Fruit fly (Drosophila melanogaster) whole organism, embryonic: Measurements from ENCODE around the gene slam.

Experiments
- CG10979 ChIP-seq: fragments of 200-800 bp; sonication (Bioruptor generic); optimal IDR thresholded peaks from 2 replicates; lab custom pipeline; 2018; ENCODE audit warnings: missing biosample characterization, mild to moderate bottlenecking, missing genetic modification characterization, moderate library complexity
- CG11456 ChIP-seq: fragments of 200-800 bp; sonication (Bioruptor generic); IDR thresholded peaks from 3 replicates; pipeline ENCODE4 v1.3.6; 2022; ENCODE audit warnings: missing biosample characterization, missing genetic modification characterization
- CG11723 ChIP-seq: fragments of 200-800 bp; sonication (Bioruptor generic); optimal IDR thresholded peaks from 2 replicates; lab custom pipeline; 2017; ENCODE audit warnings: missing biosample characterization, mild to moderate bottlenecking, missing genetic modification characterization
- CG12155 ChIP-seq: fragments of 200-800 bp; sonication (Bioruptor generic); optimal IDR thresholded peaks from 3 replicates; lab custom pipeline; 2016; ENCODE audit warnings: missing biosample characterization, missing genetic modification characterization
- CG15479 ChIP-seq: fragments of 200-800 bp; sonication (Bioruptor generic); optimal IDR thresholded peaks from 3 replicates; lab custom pipeline; 2019; ENCODE audit warnings: missing biosample characterization, mild to moderate bottlenecking, missing genetic modification characterization, moderate library complexity
- CG15696 ChIP-seq: fragments of 200-800 bp; sonication (Bioruptor generic); optimal IDR thresholded peaks from 2 replicates; lab custom pipeline; 2019; ENCODE audit warnings: missing biosample characterization, mild to moderate bottlenecking, missing genetic modification characterization, moderate library complexity
- CG17568 ChIP-seq: fragments of 200-800 bp; sonication (Bioruptor generic); optimal IDR thresholded peaks from 2 replicates; lab custom pipeline; 2018; ENCODE audit warnings: missing biosample characterization, mild to moderate bottlenecking, missing genetic modification characterization, moderate library complexity
- CG2199 ChIP-seq: fragments of 200-800 bp; sonication (Bioruptor generic); IDR thresholded peaks from 3 replicates; pipeline ENCODE4 v1.3.6; 2022; ENCODE audit warnings: missing biosample characterization, missing genetic modification characterization
- CG3065 ChIP-seq: fragments of 200-800 bp; sonication (Bioruptor generic); optimal IDR thresholded peaks from 2 replicates; lab custom pipeline; 2016; ENCODE audit warnings: missing biosample characterization, missing genetic modification characterization
- CG32532 ChIP-seq: fragments of 200-800 bp; sonication (Bioruptor generic); IDR thresholded peaks from 2 replicates; pipeline ENCODE4 v1.3.6; 2022; ENCODE audit warnings: missing biosample characterization, missing genetic modification characterization
- CG4707 ChIP-seq: fragments of 200-800 bp; sonication (Bioruptor generic); optimal IDR thresholded peaks from 2 replicates; lab custom pipeline; 2018; ENCODE audit warnings: missing biosample characterization, mild to moderate bottlenecking, missing genetic modification characterization, moderate library complexity
- CG5180 ChIP-seq: fragments of 200-800 bp; sonication (Bioruptor generic); optimal IDR thresholded peaks from 3 replicates; lab custom pipeline; 2017; ENCODE audit warnings: missing biosample characterization, missing genetic modification characterization, mild to moderate bottlenecking, moderate library complexity, missing genetic modification reagents
- CG5245 ChIP-seq: fragments of 200-800 bp; sonication (Bioruptor generic); optimal IDR thresholded peaks from 3 replicates; lab custom pipeline; 2016; ENCODE audit warnings: missing biosample characterization, missing genetic modification characterization
- CG5953 ChIP-seq: fragments of 200-800 bp; sonication (Bioruptor generic); IDR thresholded peaks from 2 replicates; pipeline ENCODE4 v1.3.6; 2022; ENCODE audit warnings: missing biosample characterization, missing genetic modification characterization
- CG6765 ChIP-seq: fragments of 200-800 bp; sonication (Bioruptor generic); optimal IDR thresholded peaks from 3 replicates; lab custom pipeline; 2017; ENCODE audit warnings: missing biosample characterization, mild to moderate bottlenecking, missing genetic modification characterization
- CG8388 ChIP-seq: fragments of 200-800 bp; sonication (Bioruptor generic); optimal IDR thresholded peaks from 2 replicates; lab custom pipeline; 2019; ENCODE audit warnings: missing biosample characterization, mild to moderate bottlenecking, missing genetic modification characterization, moderate library complexity
- CG9932 ChIP-seq: fragments of 200-800 bp; sonication (Bioruptor generic); IDR thresholded peaks from 2 replicates; pipeline ENCODE4 v1.3.6; 2022; ENCODE audit warnings: missing biosample characterization, missing genetic modification characterization
- D ChIP-seq, 2 experiments: fragments of 200-800 bp in 1 of 2; fragments of >200 bp in 1 of 2; sonication (Bioruptor generic) in 1 of 2; optimal IDR thresholded peaks; 2 replicates in 1 of 2; 3 replicates in 1 of 2; lab custom pipeline; 2017; ENCODE audit warnings: mild to moderate bottlenecking in 1 of 2, missing biosample characterization in 1 of 2, missing genetic modification characterization in 1 of 2, missing genetic modification reagents in 1 of 2
- Doc3 ChIP-seq: fragments of 200-800 bp; sonication (Bioruptor generic); IDR thresholded peaks from 3 replicates; pipeline ENCODE4 v1.3.6; 2022; ENCODE audit warnings: missing biosample characterization, missing genetic modification characterization; ENCODE audit not compliant: partially characterized antibody
- Gug ChIP-seq: fragments of 200-800 bp; sonication (Bioruptor generic); IDR thresholded peaks from 4 replicates; pipeline ENCODE4 v1.3.6; 2022; ENCODE audit warnings: missing biosample characterization, missing genetic modification characterization
- H2.0 ChIP-seq: fragments of 200-800 bp; sonication (Bioruptor generic); IDR thresholded peaks from 2 replicates; pipeline ENCODE4 v1.3.6; 2022; ENCODE audit warnings: missing biosample characterization, missing genetic modification characterization
- Hey ChIP-seq: fragments of 200-800 bp; sonication (Bioruptor generic); optimal IDR thresholded peaks from 3 replicates; lab custom pipeline; 2018; ENCODE audit warnings: missing biosample characterization, mild to moderate bottlenecking, missing genetic modification characterization
- Hmx ChIP-seq: fragments of 200-800 bp; sonication (Bioruptor generic); optimal IDR thresholded peaks from 2 replicates; lab custom pipeline; 2016; ENCODE audit warnings: missing biosample characterization, missing genetic modification characterization
- Meics ChIP-seq: fragments of 200-800 bp; sonication (Bioruptor generic); optimal IDR thresholded peaks from 2 replicates; lab custom pipeline; 2017; ENCODE audit warnings: missing biosample characterization, mild to moderate bottlenecking, missing genetic modification characterization
- Myb ChIP-seq: fragments of 200-800 bp; sonication (Bioruptor generic); optimal IDR thresholded peaks from 2 replicates; lab custom pipeline; 2016; ENCODE audit warnings: missing biosample characterization, missing genetic modification characterization
- Side ChIP-seq: fragments of 200-800 bp; sonication (Bioruptor generic); optimal IDR thresholded peaks from 2 replicates; lab custom pipeline; 2016; ENCODE audit warnings: missing biosample characterization, missing genetic modification characterization
- ci ChIP-seq: fragments of 200-800 bp; sonication (Bioruptor generic); IDR thresholded peaks from 3 replicates; pipeline ENCODE4 v1.3.6; 2022; ENCODE audit warnings: missing biosample characterization, missing genetic modification characterization
- crc ChIP-seq: fragments of 200-800 bp; sonication (Bioruptor generic); optimal IDR thresholded peaks from 2 replicates; lab custom pipeline; 2016; ENCODE audit warnings: missing biosample characterization, missing genetic modification characterization
- dm ChIP-seq: fragments of 200-800 bp; sonication (Bioruptor generic); optimal IDR thresholded peaks from 3 replicates; lab custom pipeline; 2016; ENCODE audit warnings: missing biosample characterization, missing genetic modification characterization
- dmrt11E ChIP-seq: fragments of 200-800 bp; sonication (Bioruptor generic); optimal IDR thresholded peaks from 3 replicates; lab custom pipeline; 2018; ENCODE audit warnings: missing biosample characterization, mild to moderate bottlenecking, missing genetic modification characterization, moderate library complexity
- dysf ChIP-seq: fragments of 200-800 bp; sonication (Bioruptor generic); IDR thresholded peaks from 3 replicates; pipeline ENCODE4 v1.3.6; 2022; ENCODE audit warnings: missing biosample characterization, missing genetic modification characterization
- h ChIP-seq: fragments of >200 bp; optimal IDR thresholded peaks from 2 replicates; lab custom pipeline; 2017
- ind ChIP-seq: fragments of 200-800 bp; sonication (Bioruptor generic); optimal IDR thresholded peaks from 3 replicates; lab custom pipeline; 2016; ENCODE audit warnings: missing biosample characterization, missing genetic modification characterization
- kay ChIP-seq: fragments of 200-800 bp; sonication (Bioruptor generic); optimal IDR thresholded peaks from 2 replicates; lab custom pipeline; 2016; ENCODE audit warnings: missing biosample characterization, missing genetic modification characterization
- lab ChIP-seq: fragments of 200-800 bp; sonication (Bioruptor generic); optimal IDR thresholded peaks from 3 replicates; lab custom pipeline; 2017; ENCODE audit warnings: missing biosample characterization, missing genetic modification characterization, mild to moderate bottlenecking, moderate library complexity, missing genetic modification reagents
- lmd ChIP-seq: fragments of 200-800 bp; sonication (Bioruptor generic); IDR thresholded peaks from 2 replicates; pipeline ENCODE4 v1.3.6; 2022; ENCODE audit warnings: missing biosample characterization, missing genetic modification characterization
- run ChIP-seq: fragments of 200-800 bp; sonication (Bioruptor generic); optimal IDR thresholded peaks from 3 replicates; lab custom pipeline; 2018; ENCODE audit warnings: missing biosample characterization, mild to moderate bottlenecking, missing genetic modification characterization
- sob ChIP-seq: fragments of 200-800 bp; sonication (Bioruptor generic); IDR thresholded peaks from 2 replicates; pipeline ENCODE4 v1.3.6; 2022; ENCODE audit warnings: missing biosample characterization, missing genetic modification characterization
- ttk ChIP-seq: fragments of 200-800 bp; sonication (Bioruptor generic); IDR thresholded peaks from 2 replicates; pipeline ENCODE4 v2.1.2; 2022; ENCODE audit warnings: missing biosample characterization, missing genetic modification characterization
- zfh1 ChIP-seq: fragments of 200-800 bp; sonication (Bioruptor generic); IDR thresholded peaks from 3 replicates; pipeline ENCODE4 v1.3.6; 2022; ENCODE audit warnings: missing biosample characterization, missing genetic modification characterization

The slam gene

dm6 chr2L:6379197-6379596 lies 7.0 kb downstream of the slam start (continued):
- TF ChIP-seq CG11723 (GFP tag; lab: Kevin White, UChicago) (no peak), lab (GFP tag; lab: Kevin White, UChicago) (peak; percentile 23), ci (GFP tag; lab: Robert Waterston, UW) (0 out of 3 replicates have a peak, but pooled peaks have one; percentile 27), CG5953 (GFP tag; lab: Robert Waterston, UW) (no peak), lmd (peak; percentile 33; the same call in 1 of the 2 replicates), sob (GFP tag; lab: Robert Waterston, UW) (0 out of 2 replicates have a peak, but pooled peaks have one; percentile 24), CG15696 (tag; lab: Kevin White, UChicago) (no peak), Side (no peak), CG5180 (GFP tag; lab: Kevin White, UChicago) (no peak), CG5245 (GFP tag; lab: Kevin White, UChicago) (no peak)

- no peak for TF ChIP-seq CG3065 (GFP tag; lab: Kevin White, UChicago)
- no peak for TF ChIP-seq Side
- no peak for TF ChIP-seq h (lab: Kevin White, UChicago)
- TF ChIP-seq dmrt11E (tag; lab: Kevin White, UChicago): no peak
- no peak for TF ChIP-seq Hmx (GFP tag; lab: Kevin White, UChicago)
- TF ChIP-seq H2.0 (GFP tag; lab: Robert Waterston, UW): no peak
- no peak for TF ChIP-seq CG2199
- TF ChIP-seq crc (GFP tag; lab: Kevin White, UChicago): no peak
- no peak for TF ChIP-seq Meics (GFP tag; lab: Kevin White, UChicago)
- no peak for TF ChIP-seq ttk
- no peak for TF ChIP-seq CG4707 (GFP tag; lab: Kevin White, UChicago)
- TF ChIP-seq CG11456 (GFP tag; lab: Robert Waterston, UW): no peak
- TF ChIP-seq ind (GFP tag; lab: Kevin White, UChicago): no peak
- TF ChIP-seq run (tag; lab: Kevin White, UChicago): no peak
- no peak for TF ChIP-seq CG6765 (GFP tag; lab: Kevin White, UChicago)
- no peak for TF ChIP-seq CG32532 (GFP tag; lab: Robert Waterston, UW)
- TF ChIP-seq CG15479 (GFP tag; lab: Kevin White, UChicago): no peak
Observed at dm6 chr2L:6380966-6381365, 8.8 kb downstream of the slam start, which contains the start of gene Nepl5. Gene Nepl5, plus strand, starts transcription at chr2L:6381266.

- no peak for TF ChIP-seq kay
- TF ChIP-seq dm (GFP tag; lab: Kevin White, UChicago): no peak
- TF ChIP-seq CG12155 (GFP tag; lab: Kevin White, UChicago): no peak
- TF ChIP-seq Doc3: no peak
- TF ChIP-seq Gug (GFP tag; lab: Robert Waterston, UW): no peak
- no peak for TF ChIP-seq CG9932
- no peak for TF ChIP-seq CG8388 (GFP tag; lab: Kevin White, UChicago)
- no peak for TF ChIP-seq Hmx (GFP tag; lab: Kevin White, UChicago)
- TF ChIP-seq CG10979: no peak
- no peak for TF ChIP-seq D (optimal IDR thresholded peaks at IDR 0.05; lab: Kevin White, UChicago)
- no peak for TF ChIP-seq D (GFP tag; optimal IDR thresholded peaks at IDR 0.05; lab: Kevin White, UChicago)
- TF ChIP-seq Myb (GFP tag; lab: Kevin White, UChicago): no peak
- no peak for TF ChIP-seq dysf (GFP tag; lab: Robert Waterston, UW)
- no peak for TF ChIP-seq CG17568 (GFP tag; lab: Kevin White, UChicago)
- no peak for TF ChIP-seq zfh1
- no peak for TF ChIP-seq Hey (tag; lab: Kevin White, UChicago)
Observed at dm6 chr2L:6385409-6385808, 13.2 kb downstream of the slam start, which contains the start of gene Nepl6. Gene Nepl6, minus strand, starts transcription at chr2L:6385512.
